Fruit fly (Drosophila melanogaster) whole organism, embryonic: ENCODE measurements around the gene yellow-e3.

Source experiments
- CG12769 ChIP-seq: fragments of 200-800 bp; sonication (Bioruptor generic); optimal IDR thresholded peaks from 2 replicates; lab custom pipeline; 2019; ENCODE audit warnings: missing biosample characterization, mild to moderate bottlenecking, missing genetic modification characterization, moderate library complexity
- CG14965 ChIP-seq: fragments of 200-800 bp; sonication (Bioruptor generic); optimal IDR thresholded peaks from 2 replicates; lab custom pipeline; 2016; ENCODE audit warnings: missing biosample characterization, missing genetic modification characterization, borderline replicate concordance
- CG6254 ChIP-seq: fragments of 200-800 bp; sonication (Bioruptor generic); optimal IDR thresholded peaks from 3 replicates; lab custom pipeline; 2017; ENCODE audit warnings: mild to moderate bottlenecking, missing biosample characterization, missing genetic modification reagents, missing genetic modification characterization
- CG9932 ChIP-seq: fragments of 200-800 bp; sonication (Bioruptor generic); IDR thresholded peaks from 2 replicates; pipeline ENCODE4 v1.3.6; 2022; ENCODE audit warnings: missing biosample characterization, missing genetic modification characterization
- Dek ChIP-seq: fragments of 200-800 bp; sonication (Bioruptor generic); optimal IDR thresholded peaks from 3 replicates; lab custom pipeline; 2019; ENCODE audit warnings: missing biosample characterization, mild to moderate bottlenecking, missing genetic modification characterization, moderate library complexity
- H2.0 ChIP-seq: fragments of 200-800 bp; sonication (Bioruptor generic); IDR thresholded peaks from 2 replicates; pipeline ENCODE4 v1.3.6; 2022; ENCODE audit warnings: missing biosample characterization, missing genetic modification characterization
- Mad ChIP-seq: fragments of 200-800 bp; sonication (Bioruptor generic); optimal IDR thresholded peaks from 2 replicates; lab custom pipeline; 2016; ENCODE audit warnings: missing biosample characterization, missing genetic modification characterization
- NC2α ChIP-seq: fragments of 200-800 bp; sonication (Bioruptor generic); optimal IDR thresholded peaks from 2 replicates; lab custom pipeline; 2016; ENCODE audit warnings: missing biosample characterization, missing genetic modification characterization
- crp ChIP-seq, 2 experiments: fragments of 200-800 bp; sonication (Bioruptor generic); optimal IDR thresholded peaks; 2 replicates in 1 of 2; 3 replicates in 1 of 2; lab custom pipeline; 2017; ENCODE audit warnings: missing biosample characterization in 2 of 2, missing genetic modification characterization in 2 of 2, mild to moderate bottlenecking in 1 of 2, moderate library complexity in 1 of 2
- seq ChIP-seq: fragments of 200-800 bp; sonication (Bioruptor generic); IDR thresholded peaks from 2 replicates; pipeline ENCODE4 v1.3.6; 2022; ENCODE audit warnings: missing biosample characterization, missing genetic modification characterization
- sima ChIP-seq: fragments of 200-800 bp; sonication (Bioruptor generic); optimal IDR thresholded peaks from 2 replicates; lab custom pipeline; 2016; ENCODE audit warnings: missing biosample characterization, missing genetic modification characterization

dm6 chr3R:13397535-13397934, 7.1 kb downstream of the yellow-e3 start, which contains the start of gene CG14377:
- TF ChIP-seq sima (GFP tag; lab: Kevin White, UChicago) = no peak
- no peak for TF ChIP-seq CG6254 (GFP tag; lab: Kevin White, UChicago)
- no peak for TF ChIP-seq Mad (GFP tag; lab: Kevin White, UChicago)
- no peak for TF ChIP-seq Dek (tag; lab: Kevin White, UChicago)
- TF ChIP-seq seq = no peak
- no peak for TF ChIP-seq crp (GFP tag; optimal IDR thresholded peaks at IDR 0.05; lab: Kevin White, UChicago)
- TF ChIP-seq CG12769 (tag; lab: Kevin White, UChicago) = no peak
- TF ChIP-seq CG14965 = no peak
- no peak for TF ChIP-seq NC2α (GFP tag; lab: Kevin White, UChicago)
- TF ChIP-seq CG9932 = no peak
- TF ChIP-seq H2.0 = no peak
